Worm (Caenorhabditis elegans) whole organism, L4/young adult: ENCODE measurements around the gene C02D5.4.

Experiments
- W03F9.2 ChIP-seq: fragments of 150-350 bp; optimal IDR thresholded peaks from 2 replicates; lab custom pipeline; 2014; ENCODE audit warnings: missing biosample characterization, missing genetic modification characterization
- dao-5 ChIP-seq: sonication (generic microtip); optimal IDR thresholded peaks from 2 replicates; lab custom pipeline; 2016; ENCODE audit warnings: missing genotype, missing genetic modification characterization, moderate library complexity, missing compliant biosample characterization
- him-1 ChIP-seq: sonication (generic microtip); optimal IDR thresholded peaks from 2 replicates; lab custom pipeline; 2016; ENCODE audit warnings: missing genotype, missing genetic modification reagents, missing genetic modification characterization, missing compliant biosample characterization

C02D5.4 gene

ce11 chrIII:8571845-8572244 is 19.9 kb downstream of the C02D5.4 start:
- no peak for TF ChIP-seq W03F9.2 (tag; lab: Kevin White, UChicago)
- TF ChIP-seq dao-5 = no peak

DNA sequence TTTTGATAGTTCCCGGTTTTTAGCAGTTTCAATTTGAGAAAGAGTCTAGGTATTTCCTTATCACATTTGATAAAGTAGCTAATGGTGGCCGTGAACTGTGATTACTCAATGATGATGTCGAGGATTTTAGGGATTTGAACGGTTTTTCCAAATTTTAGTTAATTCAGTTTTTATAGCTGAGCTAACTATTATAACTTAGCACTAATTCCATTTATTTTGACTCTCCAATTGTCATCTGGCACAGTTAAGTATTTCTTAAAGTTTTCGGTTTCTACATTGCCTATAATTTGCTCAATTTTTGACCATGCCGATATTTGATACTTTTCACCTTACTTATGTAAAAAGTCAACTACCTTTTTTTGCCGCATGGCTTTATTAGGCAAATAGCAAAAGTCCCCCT is 21.3 kb downstream of the C02D5.4 start:
- TF ChIP-seq him-1 (tag; lab: Kevin White, UChicago) (no peak), W03F9.2 (tag; lab: Kevin White, UChicago) (no peak), dao-5 (no peak)

DNA sequence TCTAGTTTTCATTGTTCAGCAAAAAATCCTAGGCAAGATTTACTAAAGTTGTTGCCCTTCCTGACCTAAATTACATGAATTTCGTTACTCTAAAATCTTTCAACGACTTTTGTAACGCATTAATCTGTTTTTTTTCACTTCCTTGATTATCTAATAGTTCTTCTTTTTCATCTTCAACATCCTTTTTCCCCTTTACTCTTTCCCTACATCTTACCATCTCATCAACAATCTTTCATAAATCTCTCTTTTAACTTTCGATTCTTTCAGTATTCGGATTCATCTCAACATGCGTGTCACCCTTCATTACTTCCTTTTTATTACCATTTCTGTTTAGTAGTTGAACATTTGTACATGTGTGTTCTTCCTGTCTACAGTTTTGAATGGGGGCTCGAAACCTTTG is 21.9 kb downstream of the C02D5.4 start:
- TF ChIP-seq him-1 (tag; lab: Kevin White, UChicago) = no peak
- TF ChIP-seq dao-5 = no peak
- no peak for TF ChIP-seq W03F9.2 (tag; lab: Kevin White, UChicago)

DNA sequence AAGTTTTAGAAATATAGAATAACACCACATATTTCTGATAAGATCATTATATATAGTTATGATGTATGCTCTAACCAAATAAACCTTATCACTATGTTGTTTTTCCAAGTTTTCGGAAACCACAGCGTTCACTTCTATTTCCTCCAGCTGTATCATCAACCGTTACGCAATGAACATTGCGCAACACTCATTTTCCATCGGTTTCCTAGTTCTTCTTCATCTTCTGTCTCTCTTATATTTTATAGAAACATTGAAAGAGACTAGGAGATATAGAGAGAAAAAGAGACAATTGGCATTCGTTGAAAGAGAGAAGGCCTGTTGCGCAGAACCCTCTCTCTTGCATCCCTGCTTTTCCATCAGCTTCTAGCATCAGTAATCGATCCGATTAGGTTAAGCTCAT is 22.3 kb downstream of the C02D5.4 start:
- TF ChIP-seq him-1 (tag; lab: Kevin White, UChicago) (no peak), W03F9.2 (tag; lab: Kevin White, UChicago) (no peak), dao-5 (no peak)

- TF ChIP-seq him-1 (tag; lab: Kevin White, UChicago) = no peak
Measured at ce11 chrIII:8575359-8576101, 23.6 kb downstream of the C02D5.4 start.

ce11 chrIII:8577534-8577933 is 25.6 kb downstream of the C02D5.4 start:
- TF ChIP-seq W03F9.2 (tag; lab: Kevin White, UChicago) (no peak), him-1 (tag; lab: Kevin White, UChicago) (no peak), dao-5 (no peak)

DNA sequence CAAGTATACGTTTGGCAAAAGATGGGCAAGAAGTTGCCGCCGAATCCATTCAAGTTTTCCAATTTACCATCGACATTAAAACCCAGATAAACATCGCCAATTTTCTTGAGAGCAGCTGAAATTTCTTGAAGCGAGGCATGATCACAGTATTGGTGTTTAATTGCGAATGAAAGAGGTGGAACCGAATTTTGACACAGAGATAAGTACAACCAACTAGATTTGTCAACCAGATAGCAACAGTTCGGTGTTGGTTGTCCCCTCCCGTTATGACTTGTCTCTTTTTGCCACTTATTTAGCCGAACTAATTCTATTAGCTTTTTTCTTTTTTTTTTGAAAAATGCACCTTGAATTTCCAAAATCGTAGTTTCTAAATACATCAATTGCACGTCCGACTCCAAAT is 26.4 kb downstream of the C02D5.4 start:
- no peak for TF ChIP-seq him-1 (tag; lab: Kevin White, UChicago)
- TF ChIP-seq W03F9.2 (tag; lab: Kevin White, UChicago) = no peak
- no peak for TF ChIP-seq dao-5

ce11 chrIII:8579367-8579766 is 27.4 kb downstream of the C02D5.4 start:
- no peak for TF ChIP-seq W03F9.2 (tag; lab: Kevin White, UChicago)
- TF ChIP-seq him-1 (tag; lab: Kevin White, UChicago) = no peak
- TF ChIP-seq dao-5 = no peak

DNA sequence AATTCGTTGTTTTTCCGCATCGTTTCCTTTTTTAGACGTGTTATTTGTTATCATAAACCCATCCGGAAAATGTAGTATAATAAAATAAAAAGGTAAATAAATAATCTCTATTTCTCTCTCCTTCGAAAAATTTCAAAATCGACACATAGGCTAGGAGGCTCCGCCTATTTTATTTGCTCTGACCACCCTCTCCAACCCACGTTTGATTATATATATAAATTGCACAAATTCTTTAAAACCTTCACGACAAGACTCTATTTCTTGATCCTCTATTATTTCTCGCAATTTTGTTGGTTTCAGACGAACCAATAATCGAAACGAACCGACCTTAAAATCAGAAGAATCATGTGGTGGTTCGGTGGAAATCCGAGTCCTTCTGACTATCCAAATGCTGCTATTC is 28.8 kb downstream of the C02D5.4 start, which contains the start of gene doxa-1:
Gene doxa-1 (plus strand): TSS at position 301 of the 400 bp plus-strand sequence.
- TF ChIP-seq dao-5 = no peak
- no peak for TF ChIP-seq him-1 (tag; lab: Kevin White, UChicago)
- TF ChIP-seq W03F9.2 (tag; lab: Kevin White, UChicago) = no peak

ce11 chrIII:8588592-8589153 is 36.7 kb downstream of the C02D5.4 start, which contains the start of gene glr-1:
glr-1 (minus strand) TSS chrIII:8588642.
- TF ChIP-seq dao-5 (no peak), W03F9.2 (tag; lab: Kevin White, UChicago) (no peak), him-1 (tag; lab: Kevin White, UChicago) (no peak)

- TF ChIP-seq W03F9.2 (tag; lab: Kevin White, UChicago) (no peak), dao-5 (no peak), him-1 (tag; lab: Kevin White, UChicago) (no peak)
Measured at ce11 chrIII:8589195-8589594, 37.2 kb downstream of the C02D5.4 start, which contains the start of gene fip-3. fip-3 (minus strand) TSS chrIII:8589488.

DNA sequence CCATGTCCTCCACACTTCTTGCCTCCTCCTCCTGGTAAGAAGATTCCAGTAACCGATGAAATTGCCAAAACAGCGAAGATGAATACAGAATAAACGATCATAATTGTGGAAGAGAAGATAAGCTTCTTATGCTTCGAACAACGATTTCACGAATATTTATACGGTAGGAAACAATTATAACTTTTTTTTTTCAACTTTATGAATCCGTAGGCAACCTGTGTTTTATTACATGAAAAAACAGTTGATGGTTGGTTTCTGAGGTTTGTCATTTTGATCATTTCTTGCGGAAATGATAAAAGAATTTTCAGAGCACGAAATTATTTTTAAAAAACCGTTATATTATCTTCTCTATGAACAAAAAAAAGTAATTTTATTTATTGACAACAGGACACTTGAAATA is 38.9 kb downstream of the C02D5.4 start, which contains the start of gene fipr-16:
Gene fipr-16 (minus strand): TSS at position 101 of the 400 bp plus-strand sequence.
- TF ChIP-seq W03F9.2 (tag; lab: Kevin White, UChicago) (no peak), dao-5 (no peak)

- no peak for TF ChIP-seq dao-5
- no peak for TF ChIP-seq W03F9.2 (tag; lab: Kevin White, UChicago)
- no peak for TF ChIP-seq him-1 (tag; lab: Kevin White, UChicago)
Measured at ce11 chrIII:8593620-8594019, 41.7 kb downstream of the C02D5.4 start, which contains the start of gene C06E1.7. C06E1.7 (minus strand) TSS chrIII:8593720.

DNA sequence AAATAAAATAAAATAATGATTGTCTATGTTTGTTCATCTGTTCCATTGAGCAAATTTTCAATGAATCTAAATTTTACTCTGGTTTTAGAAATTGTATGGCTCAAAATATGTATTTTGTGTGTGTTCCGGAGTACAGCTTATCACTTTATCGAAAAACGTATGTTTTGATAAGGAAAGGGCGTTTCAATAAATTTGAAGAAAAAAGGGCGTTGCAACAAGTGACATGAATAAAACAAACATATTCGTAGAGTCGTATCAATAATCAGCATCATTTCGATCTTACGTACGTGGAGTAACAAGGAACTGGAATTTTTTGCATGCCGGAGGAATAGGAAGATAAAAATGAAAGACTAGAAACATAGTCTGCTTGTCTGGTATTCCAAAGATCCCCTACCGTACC is 42.1 kb downstream of the C02D5.4 start:
- TF ChIP-seq W03F9.2 (tag; lab: Kevin White, UChicago) (no peak), dao-5 (no peak), him-1 (tag; lab: Kevin White, UChicago) (no peak)

ce11 chrIII:8596692-8597091 is 44.7 kb downstream of the C02D5.4 start:
- no peak for TF ChIP-seq him-1 (tag; lab: Kevin White, UChicago)
- TF ChIP-seq dao-5 = no peak
- TF ChIP-seq W03F9.2 (tag; lab: Kevin White, UChicago) = no peak
